Worm (Caenorhabditis elegans): Measurements from ENCODE around the gene msrp-5.
"Not testable (repeated sequence)": the region's sequence is repeated elsewhere in the genome, so short reads cannot be mapped to it uniquely, and the experiment has no call there.

msrp-5 gene

DNA sequence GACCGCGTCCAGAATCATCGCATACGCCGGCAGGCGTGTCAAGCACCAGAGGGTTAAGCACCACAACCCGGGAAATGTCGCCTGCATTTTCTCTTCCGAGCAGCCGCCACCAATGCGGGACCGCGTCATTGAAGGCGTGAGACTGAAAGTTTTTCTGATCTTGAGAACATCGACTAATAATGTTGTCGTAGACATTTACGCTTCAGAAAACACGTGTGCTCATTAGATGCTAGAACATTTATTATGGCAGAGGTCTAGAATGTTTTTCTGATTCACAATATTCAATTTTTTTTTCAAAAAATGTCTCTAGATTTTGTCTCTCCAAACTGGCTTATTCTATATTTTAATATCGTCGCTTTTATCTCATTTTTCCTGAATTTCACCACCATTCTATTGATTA is 39.9 kb downstream of the msrp-5 start, which contains the start of gene sri-47:
sri-47 (plus strand) TSS at position 301 of the 400 bp plus-strand sequence.
- TF ChIP-seq lim-6 (tag; optimal IDR thresholded peaks at IDR 0.05) (no peak), pag-3 (tag; optimal IDR thresholded peaks at IDR 0.05; ENCODE audit: borderline replicate concordance) (no peak), unc-3 (GFP tag; conservative IDR thresholded peaks at IDR 0.05) (no peak), unc-3 (tag; optimal IDR thresholded peaks at IDR 0.05) (no peak)

DNA sequence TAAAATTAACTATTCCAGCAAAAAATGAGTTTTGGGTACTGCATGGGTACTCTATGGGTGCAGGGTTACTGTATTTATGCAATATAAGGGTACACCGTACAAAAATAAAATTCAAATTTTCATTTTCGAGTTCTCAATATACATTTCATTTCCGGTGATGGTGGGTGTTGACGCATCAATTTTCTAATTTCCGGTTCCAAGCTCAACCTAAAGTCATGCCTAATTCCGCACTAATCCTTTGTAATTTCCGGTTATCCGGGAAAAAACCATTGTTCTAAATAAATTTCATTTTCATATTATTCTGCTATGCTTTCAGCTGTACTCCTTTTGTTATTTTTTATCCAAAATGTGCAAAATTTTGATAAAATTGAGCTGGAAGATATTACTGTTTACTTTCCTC is 42.6 kb downstream of the msrp-5 start, which contains the start of gene gcy-21:
gcy-21 (plus strand) TSS at position 301 of the 400 bp plus-strand sequence.
- TF ChIP-seq ceh-31 (tag; optimal IDR thresholded peaks at IDR 0.05), result no peak
- no peak for TF ChIP-seq C08G9.2 (tag; optimal IDR thresholded peaks at IDR 0.05)
- TF ChIP-seq syd-9 (tag; optimal IDR thresholded peaks at IDR 0.05), result no peak
- TF ChIP-seq fax-1 (tag; optimal IDR thresholded peaks at IDR 0.05), result no peak
- no peak for TF ChIP-seq npax-4 (tag; optimal IDR thresholded peaks at IDR 0.05)
- no peak for TF ChIP-seq K09A11.1 (tag; optimal IDR thresholded peaks at IDR 0.05; ENCODE audit: insufficient read depth)
- TF ChIP-seq hlh-8 (tag; optimal IDR thresholded peaks at IDR 0.05), result no peak
- no peak for TF ChIP-seq ztf-16 (tag; optimal IDR thresholded peaks at IDR 0.05)
- TF ChIP-seq ceh-18 (tag; optimal IDR thresholded peaks at IDR 0.05), result no peak
- TF ChIP-seq nhr-11 (tag; optimal IDR thresholded peaks at IDR 0.05), result no peak
- no peak for TF ChIP-seq Y22D7AL.16 (tag; optimal IDR thresholded peaks at IDR 0.05)
- TF ChIP-seq ceh-34 (tag; optimal IDR thresholded peaks at IDR 0.05), result no peak

DNA sequence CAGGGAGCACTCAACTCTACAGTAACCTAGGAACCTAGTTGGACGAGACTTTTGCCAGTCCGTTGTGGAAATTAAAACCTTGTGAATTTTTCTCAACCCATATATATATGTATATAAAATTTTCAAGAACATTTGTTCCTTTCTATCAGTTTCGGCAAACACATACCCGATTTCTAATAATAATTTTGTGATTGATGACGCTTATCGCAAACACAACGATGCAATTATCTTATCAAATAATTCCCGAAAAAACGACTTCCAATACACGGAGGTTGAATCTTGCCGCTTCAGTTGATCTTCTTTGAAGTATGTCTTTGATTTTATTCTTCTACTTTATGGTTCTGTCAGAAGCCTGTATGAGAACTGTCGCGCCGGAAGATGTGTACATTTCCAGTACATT is 48.3 kb downstream of the msrp-5 start, which contains the start of gene F22E5.2:
F22E5.2 (plus strand) TSS at position 301 of the 400 bp plus-strand sequence.
- not testable (repeated sequence) for TF ChIP-seq Y22D7AL.16 (tag; optimal IDR thresholded peaks at IDR 0.05); pag-3 (tag; optimal IDR thresholded peaks at IDR 0.05; ENCODE audit: borderline replicate concordance); T23F11.4 (GFP tag; optimal IDR thresholded peaks at IDR 0.05)

DNA sequence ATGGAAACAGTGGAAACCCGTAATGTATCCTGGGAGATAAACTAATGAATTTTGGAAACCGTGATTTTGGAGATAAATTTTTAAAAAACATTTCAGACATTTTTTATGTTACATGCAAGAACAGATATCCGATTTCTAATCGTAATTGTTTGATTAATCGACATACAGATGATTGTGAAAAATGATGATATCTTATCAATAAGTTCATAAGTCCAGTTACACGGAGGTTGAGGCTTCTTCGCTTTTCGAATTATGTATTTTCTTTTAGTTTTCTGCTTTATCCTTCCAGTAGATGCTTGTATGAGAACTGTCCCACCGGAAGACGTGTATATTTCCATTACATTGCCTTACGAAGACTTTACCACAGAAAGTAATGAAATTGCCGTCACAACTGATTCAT is 48.9 kb downstream of the msrp-5 start, which contains the start of gene F22E5.22:
F22E5.22 (plus strand) TSS at position 301 of the 400 bp plus-strand sequence.
- TF ChIP-seq mec-3 (tag; optimal IDR thresholded peaks at IDR 0.05; ENCODE audit: borderline replicate concordance) (no peak), ceh-2 (tag; optimal IDR thresholded peaks at IDR 0.05) (no peak), che-1 (tag; optimal IDR thresholded peaks at IDR 0.05) (no peak), fkh-10 (GFP tag; optimal IDR thresholded peaks at IDR 0.05) (no peak), lim-6 (tag; optimal IDR thresholded peaks at IDR 0.05) (no peak), ceh-45 (GFP tag; IDR thresholded peaks at IDR 0.05) (no peak), Y22D7AL.16 (tag; optimal IDR thresholded peaks at IDR 0.05) (no peak), ttx-3 (tag; optimal IDR thresholded peaks at IDR 0.05) (no peak)

All from whole organism, late embryonic.